Worm (Caenorhabditis elegans) whole organism, late embryonic: Measurements from ENCODE around the gene R12H7.4.

Experiments used
- C38D4.7 ChIP-seq: fragments of 200-800 bp; sonication (Bioruptor generic); optimal IDR thresholded peaks from 2 replicates; lab custom pipeline; 2018; ENCODE audit warnings: mild to moderate bottlenecking, missing genetic modification characterization, moderate library complexity, missing compliant biosample characterization
- ama-1 ChIP-seq: fragments of 150-350 bp; optimal IDR thresholded peaks from 2 replicates; lab custom pipeline; 2014
- ceh-19 ChIP-seq: fragments of 200-800 bp; sonication (Bioruptor generic); optimal IDR thresholded peaks from 2 replicates; lab custom pipeline; 2018; ENCODE audit warnings: mild to moderate bottlenecking, missing genetic modification characterization, missing compliant biosample characterization
- ceh-30 ChIP-seq: fragments of 150-350 bp; optimal IDR thresholded peaks from 2 replicates; lab custom pipeline; 2014; ENCODE audit warnings: missing biosample characterization, missing genetic modification characterization
- dmd-4 ChIP-seq: sonication (generic microtip); optimal IDR thresholded peaks from 2 replicates; lab custom pipeline; 2016; ENCODE audit warnings: borderline replicate concordance, missing genetic modification characterization, missing compliant biosample characterization
- hlh-13 ChIP-seq: fragments of 200-800 bp; sonication (Bioruptor generic); optimal IDR thresholded peaks from 2 replicates; lab custom pipeline; 2018; ENCODE audit warnings: mild to moderate bottlenecking, missing genetic modification characterization, missing compliant biosample characterization
- lin-11 ChIP-seq: fragments of 200-800 bp; sonication (Bioruptor generic); optimal IDR thresholded peaks from 2 replicates; lab custom pipeline; 2018; ENCODE audit warnings: mild to moderate bottlenecking, missing genetic modification characterization, missing compliant biosample characterization
- madf-2 ChIP-seq: sonication (generic microtip); optimal IDR thresholded peaks from 2 replicates; lab custom pipeline; 2017; ENCODE audit warnings: missing genetic modification characterization, missing compliant biosample characterization
- pqm-1 ChIP-seq: sonication (generic microtip); optimal IDR thresholded peaks from 2 replicates; lab custom pipeline; 2016; ENCODE audit warnings: missing genetic modification characterization, missing compliant biosample characterization
- rnt-1 ChIP-seq: sonication (generic microtip); optimal IDR thresholded peaks from 2 replicates; lab custom pipeline; 2016; ENCODE audit warnings: missing genetic modification characterization, missing compliant biosample characterization
- sox-4 ChIP-seq: sonication (generic microtip); optimal IDR thresholded peaks from 2 replicates; lab custom pipeline; 2017; ENCODE audit warnings: mild to moderate bottlenecking, missing genetic modification characterization, inconsistent platforms, missing compliant biosample characterization
- unc-3 ChIP-seq, 2 experiments: fragments of 200-800 bp in 1 of 2; sonication (Bioruptor generic) in 1 of 2; sonication (generic microtip) in 1 of 2; conservative IDR thresholded peaks in 1 of 2; optimal IDR thresholded peaks in 1 of 2; 2 replicates each; pipeline versions ENCODE4 v1.3.6 to Lab custom; 2016 to 2022; ENCODE audit warnings: missing compliant biosample characterization in 2 of 2, missing genetic modification characterization in 2 of 2, missing genetic modification reagents in 1 of 2

DNA sequence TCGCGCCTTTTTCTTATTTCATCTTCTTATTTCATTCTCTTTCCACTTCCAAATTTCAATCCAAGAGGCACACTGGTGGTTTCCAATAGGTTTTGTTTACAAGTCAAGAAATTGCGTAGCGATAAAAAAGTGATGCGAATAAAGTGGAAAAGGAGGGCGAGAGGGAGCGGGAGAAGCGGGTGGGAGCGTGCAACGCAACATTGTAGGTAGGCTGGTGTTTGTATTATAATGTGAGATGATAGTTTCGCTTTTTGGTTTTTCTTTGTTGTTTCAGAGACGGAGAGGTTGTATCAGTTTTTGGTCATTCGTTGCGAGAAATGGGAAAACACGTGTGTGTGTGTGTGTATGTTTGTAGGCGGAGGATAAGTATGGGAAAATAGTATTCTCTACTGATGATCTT lies 33.3 kb downstream of the R12H7.4 start:
- no peak for TF ChIP-seq ama-1 (lab: Kevin White, UChicago)
- TF ChIP-seq ceh-19 (GFP tag; lab: Kevin White, UChicago): no peak
- no peak for TF ChIP-seq C38D4.7 (GFP tag; lab: Kevin White, UChicago)
- no peak for TF ChIP-seq unc-3 (GFP tag; conservative IDR thresholded peaks at IDR 0.05; lab: Robert Waterston, UW)
- no peak for TF ChIP-seq unc-3 (tag; optimal IDR thresholded peaks at IDR 0.05; lab: Kevin White, UChicago)
- no peak for TF ChIP-seq rnt-1
- TF ChIP-seq hlh-13 (GFP tag; lab: Kevin White, UChicago): no peak
- no peak for TF ChIP-seq pqm-1
- no peak for TF ChIP-seq madf-2 (tag; lab: Kevin White, UChicago)
- TF ChIP-seq sox-4 (tag; lab: Kevin White, UChicago): no peak
- TF ChIP-seq lin-11 (tag; lab: Kevin White, UChicago): no peak
- no peak for TF ChIP-seq ceh-30 (tag; lab: Kevin White, UChicago)
- no peak for TF ChIP-seq dmd-4
